Comparison of ENCODE assay signal across 1 fruit fly cellular context in genomic region chrX:2293294-2293988, dm6.
A peak's percentile ranks its signal among the peaks of the same experiment; 100 is the strongest.
TF ChIP-seq lines count a peak whose summit lies in the region.

TSS of gene CG2865 (minus strand) at chrX:2293411.

TF ChIP-seq in whole organism, embryonic, 481 proteins besides CTCF, POLR2A, EP300 and RAD21 (continued from another document):
- TF ChIP-seq NK7.1 (GFP tag; optimal IDR thresholded peaks at IDR 0.05; lab: Kevin White, UChicago): peak; percentile 90
- TF ChIP-seq CG4282 (GFP tag; optimal IDR thresholded peaks at IDR 0.05; lab: Kevin White, UChicago): peak; percentile 76
- peak; percentile 78 for TF ChIP-seq repo (GFP tag; optimal IDR thresholded peaks at IDR 0.05; lab: Kevin White, UChicago)
- peak; percentile 90 for TF ChIP-seq tio (GFP tag; optimal IDR thresholded peaks at IDR 0.05; lab: Kevin White, UChicago)
- TF ChIP-seq CG10209 (GFP tag; optimal IDR thresholded peaks at IDR 0.05; lab: Kevin White, UChicago): peak; percentile 94
- peak; percentile 83 for TF ChIP-seq Oaz (GFP tag; IDR thresholded peaks at IDR 0.05; lab: Robert Waterston, UW)
- TF ChIP-seq Max (GFP tag; optimal IDR thresholded peaks at IDR 0.05; lab: Kevin White, UChicago): peak; percentile 91
- peak; percentile 26; the same call in 1 of the 2 replicates for TF ChIP-seq Poxn (GFP tag; IDR thresholded peaks at IDR 0.05; lab: Robert Waterston, UW)
- TF ChIP-seq CG4730 (GFP tag; IDR thresholded peaks at IDR 0.05; lab: Robert Waterston, UW): peak; percentile 78
- peak; percentile 94 for TF ChIP-seq seq (GFP tag; IDR thresholded peaks at IDR 0.05; lab: Robert Waterston, UW)
- peak; percentile 97 for TF ChIP-seq Oli (tag; optimal IDR thresholded peaks at IDR 0.05; lab: Kevin White, UChicago)
- peak; percentile 64 for TF ChIP-seq CG43689 (GFP tag; IDR thresholded peaks at IDR 0.05; lab: Robert Waterston, UW)
- peak; percentile 80 for TF ChIP-seq croc (GFP tag; conservative IDR thresholded peaks at IDR 0.05; lab: Robert Waterston, UW)
- peak; percentile 36 for TF ChIP-seq zf30C (GFP tag; optimal IDR thresholded peaks at IDR 0.05; lab: Kevin White, UChicago)
- TF ChIP-seq ro (GFP tag; IDR thresholded peaks at IDR 0.05; lab: Robert Waterston, UW): no peak; the same call in 1 of the 2 replicates
- TF ChIP-seq gfzf (GFP tag; optimal IDR thresholded peaks at IDR 0.05; lab: Kevin White, UChicago): peak; percentile 6
- TF ChIP-seq CG6272 (GFP tag; IDR thresholded peaks at IDR 0.05; lab: Robert Waterston, UW): peak; percentile 68
- TF ChIP-seq jigr1 (GFP tag; IDR thresholded peaks at IDR 0.05; lab: Robert Waterston, UW): peak; percentile 69; the same call in 1 of the 3 replicates
- TF ChIP-seq ftz-f1 (GFP tag; optimal IDR thresholded peaks at IDR 0.05; lab: Kevin White, UChicago): peak; percentile 28
- peak; percentile 96 for TF ChIP-seq CHES-1-like (GFP tag; optimal IDR thresholded peaks at IDR 0.05; lab: Kevin White, UChicago)
- peak; percentile 77 for TF ChIP-seq ac (GFP tag; optimal IDR thresholded peaks at IDR 0.05; lab: Kevin White, UChicago)
- peak; percentile 84 for TF ChIP-seq ara (GFP tag; IDR thresholded peaks at IDR 0.05; lab: Robert Waterston, UW)
- peak; percentile 67 for TF ChIP-seq emc (GFP tag; optimal IDR thresholded peaks at IDR 0.05; lab: Kevin White, UChicago)
- TF ChIP-seq Atf6 (GFP tag; IDR thresholded peaks at IDR 0.05; lab: Robert Waterston, UW): peak; percentile 93
- peak; percentile 71 for TF ChIP-seq wdn (GFP tag; IDR thresholded peaks at IDR 0.05; lab: Robert Waterston, UW)
- TF ChIP-seq CG3281 (GFP tag; optimal IDR thresholded peaks at IDR 0.05; lab: Kevin White, UChicago): peak; percentile 97
- TF ChIP-seq peb (GFP tag; IDR thresholded peaks at IDR 0.05; lab: Robert Waterston, UW): peak; percentile 76
- no peak; the same call in none of the 3 replicates for TF ChIP-seq zfh1 (GFP tag; IDR thresholded peaks at IDR 0.05; lab: Robert Waterston, UW)
- TF ChIP-seq usp (GFP tag; optimal IDR thresholded peaks at IDR 0.05; lab: Kevin White, UChicago): no peak
- TF ChIP-seq CG13775 (GFP tag; optimal IDR thresholded peaks at IDR 0.05; lab: Kevin White, UChicago): peak; percentile 92
- TF ChIP-seq nerfin-1 (tag; optimal IDR thresholded peaks at IDR 0.05; lab: Kevin White, UChicago): peak; percentile 96
- TF ChIP-seq dpn (GFP tag; optimal IDR thresholded peaks at IDR 0.05; lab: Kevin White, UChicago): peak; percentile 92 to 94
- TF ChIP-seq hbn (GFP tag; IDR thresholded peaks at IDR 0.05; lab: Robert Waterston, UW; ENCODE audit: partially characterized antibody): no peak
- TF ChIP-seq btn (GFP tag; optimal IDR thresholded peaks at IDR 0.05; lab: Kevin White, UChicago): peak; percentile 68
- TF ChIP-seq Doc2 (GFP tag; IDR thresholded peaks at IDR 0.05; lab: Robert Waterston, UW): no peak
- peak; percentile 76 for TF ChIP-seq CG13123 (GFP tag; optimal IDR thresholded peaks at IDR 0.05; lab: Kevin White, UChicago)
- peak; percentile 91 for TF ChIP-seq lmd (GFP tag; IDR thresholded peaks at IDR 0.05; lab: Robert Waterston, UW)
- peak; percentile 95 for TF ChIP-seq CG17568 (GFP tag; optimal IDR thresholded peaks at IDR 0.05; lab: Kevin White, UChicago)
- peak; percentile 75 for TF ChIP-seq CG14667 (GFP tag; IDR thresholded peaks at IDR 0.05; lab: Robert Waterston, UW)
- peak; percentile 84 for TF ChIP-seq E2f1 (GFP tag; IDR thresholded peaks at IDR 0.05; lab: Robert Waterston, UW)
- TF ChIP-seq al (GFP tag; IDR thresholded peaks at IDR 0.05; lab: Robert Waterston, UW): peak; percentile 84
- peak; percentile 77; the same call in 2 of the 3 replicates for TF ChIP-seq CG2889 (GFP tag; IDR thresholded peaks at IDR 0.05; lab: Robert Waterston, UW)
- peak; percentile 85 for TF ChIP-seq klu (GFP tag; IDR thresholded peaks at IDR 0.05; lab: Robert Waterston, UW)
- peak; percentile 84 for TF ChIP-seq Mes4 (GFP tag; optimal IDR thresholded peaks at IDR 0.05; lab: Kevin White, UChicago)
- no peak for TF ChIP-seq cad (GFP tag; optimal IDR thresholded peaks at IDR 0.05; lab: Kevin White, UChicago)
- TF ChIP-seq CG2199 (GFP tag; IDR thresholded peaks at IDR 0.05; lab: Robert Waterston, UW): 0 out of 3 replicates have a peak, but pooled peaks have one; percentile 35
- peak; percentile 87 for TF ChIP-seq CG1602 (GFP tag; optimal IDR thresholded peaks at IDR 0.05; lab: Kevin White, UChicago)
- peak; percentile 52 for TF ChIP-seq Sry-δ (GFP tag; optimal IDR thresholded peaks at IDR 0.05; lab: Kevin White, UChicago)
- TF ChIP-seq disco-r (GFP tag; optimal IDR thresholded peaks at IDR 0.05; lab: Kevin White, UChicago): peak; percentile 93
- peak; percentile 57 for TF ChIP-seq CG9876 (GFP tag; optimal IDR thresholded peaks at IDR 0.05; lab: Kevin White, UChicago)
- TF ChIP-seq H2.0 (GFP tag; IDR thresholded peaks at IDR 0.05; lab: Robert Waterston, UW): peak; percentile 73
- peak; percentile 91 for TF ChIP-seq Nf-YC (tag; optimal IDR thresholded peaks at IDR 0.05; lab: Kevin White, UChicago)
- peak; percentile 74; the same call in 2 of the 3 replicates for TF ChIP-seq CG11093 (GFP tag; IDR thresholded peaks at IDR 0.05; lab: Robert Waterston, UW)
- peak; percentile 91 for TF ChIP-seq Ssrp (tag; optimal IDR thresholded peaks at IDR 0.05; lab: Kevin White, UChicago)
- peak; percentile 66 for TF ChIP-seq CG17328 (GFP tag; IDR thresholded peaks at IDR 0.05; lab: Robert Waterston, UW)
- no peak for TF ChIP-seq Elba2 (GFP tag; optimal IDR thresholded peaks at IDR 0.05; lab: Kevin White, UChicago)
- TF ChIP-seq fu2 (GFP tag; optimal IDR thresholded peaks at IDR 0.05; lab: Kevin White, UChicago): peak; percentile 79
- peak; percentile 91 for TF ChIP-seq CG4820 (GFP tag; optimal IDR thresholded peaks at IDR 0.05; lab: Kevin White, UChicago)
- peak; percentile 85 for TF ChIP-seq jing (GFP tag; optimal IDR thresholded peaks at IDR 0.05; lab: Kevin White, UChicago)
- TF ChIP-seq CG6175 (GFP tag; IDR thresholded peaks at IDR 0.05; lab: Robert Waterston, UW): peak; percentile 69; the same call in 2 of the 3 replicates
- peak; percentile 91 for TF ChIP-seq zen (tag; optimal IDR thresholded peaks at IDR 0.05; lab: Kevin White, UChicago)
- peak; percentile 77 for TF ChIP-seq CG7357 (GFP tag; IDR thresholded peaks at IDR 0.05; lab: Robert Waterston, UW)
- peak; percentile 17 for TF ChIP-seq ash1 (GFP tag; optimal IDR thresholded peaks at IDR 0.05; lab: Kevin White, UChicago)
- peak; percentile 93 for TF ChIP-seq sr (GFP tag; IDR thresholded peaks at IDR 0.05; lab: Robert Waterston, UW)
- TF ChIP-seq CG7963 (GFP tag; IDR thresholded peaks at IDR 0.05; lab: Robert Waterston, UW; ENCODE audit: partially characterized antibody): no peak
- peak; percentile 92 for TF ChIP-seq D19A (tag; optimal IDR thresholded peaks at IDR 0.05; lab: Kevin White, UChicago)
- TF ChIP-seq Sin3A (optimal IDR thresholded peaks at IDR 0.05; lab: Kevin White, UChicago): no peak
- peak; percentile 88 for TF ChIP-seq CG16815 (GFP tag; optimal IDR thresholded peaks at IDR 0.05; lab: Kevin White, UChicago)
- 0 out of 2 replicates have a peak, but pooled peaks have one; percentile 34 for TF ChIP-seq ham (GFP tag; IDR thresholded peaks at IDR 0.05; lab: Robert Waterston, UW)
- TF ChIP-seq eyg (GFP tag; optimal IDR thresholded peaks at IDR 0.05; lab: Kevin White, UChicago): peak; percentile 76
- TF ChIP-seq CG12299 (tag; optimal IDR thresholded peaks at IDR 0.05; lab: Kevin White, UChicago): peak; percentile 96
- peak; percentile 67; the same call in 1 of the 2 replicates for TF ChIP-seq Awh (GFP tag; IDR thresholded peaks at IDR 0.05; lab: Robert Waterston, UW)
- TF ChIP-seq Deaf1 (tag; optimal IDR thresholded peaks at IDR 0.05; lab: Kevin White, UChicago): peak; percentile 83
- peak; percentile 71 for TF ChIP-seq toy (GFP tag; IDR thresholded peaks at IDR 0.05; lab: Robert Waterston, UW)
- peak; percentile 83 for TF ChIP-seq CG4617 (GFP tag; optimal IDR thresholded peaks at IDR 0.05; lab: Kevin White, UChicago; ENCODE audit: borderline replicate concordance)
- peak; percentile 76 for TF ChIP-seq CG12942 (GFP tag; optimal IDR thresholded peaks at IDR 0.05; lab: Kevin White, UChicago)
- TF ChIP-seq Doc3 (GFP tag; IDR thresholded peaks at IDR 0.05; lab: Robert Waterston, UW; ENCODE audit: partially characterized antibody): no peak
- TF ChIP-seq HLH3B (GFP tag; IDR thresholded peaks at IDR 0.05; lab: Robert Waterston, UW): peak; percentile 84
- peak; percentile 28; the same call in 1 of the 2 replicates for TF ChIP-seq CG1024 (GFP tag; IDR thresholded peaks at IDR 0.05; lab: Robert Waterston, UW)
- TF ChIP-seq CG8944 (GFP tag; optimal IDR thresholded peaks at IDR 0.05; lab: Kevin White, UChicago): peak; percentile 85
- TF ChIP-seq CG15479 (GFP tag; optimal IDR thresholded peaks at IDR 0.05; lab: Kevin White, UChicago): peak; percentile 77
- TF ChIP-seq bsh (GFP tag; optimal IDR thresholded peaks at IDR 0.05; lab: Kevin White, UChicago): peak; percentile 87 to 95
- peak; percentile 49 for TF ChIP-seq CG15073 (GFP tag; optimal IDR thresholded peaks at IDR 0.05; lab: Kevin White, UChicago)
- peak; percentile 74 for TF ChIP-seq CG7928 (GFP tag; optimal IDR thresholded peaks at IDR 0.05; lab: Kevin White, UChicago)
- peak; percentile 68 for TF ChIP-seq Aef1 (GFP tag; IDR thresholded peaks at IDR 0.05; lab: Robert Waterston, UW)
- peak; percentile 98 for TF ChIP-seq CG13424 (tag; optimal IDR thresholded peaks at IDR 0.05; lab: Kevin White, UChicago)
- peak; percentile 79 for TF ChIP-seq CG10274 (GFP tag; optimal IDR thresholded peaks at IDR 0.05; lab: Kevin White, UChicago)
- TF ChIP-seq hb (GFP tag; IDR thresholded peaks at IDR 0.05; lab: Robert Waterston, UW; ENCODE audit: partially characterized antibody): no peak
- TF ChIP-seq CG1603 (tag; optimal IDR thresholded peaks at IDR 0.05; lab: Kevin White, UChicago): peak; percentile 88
- peak; percentile 95 for TF ChIP-seq CG12219 (GFP tag; optimal IDR thresholded peaks at IDR 0.05; lab: Kevin White, UChicago)
- TF ChIP-seq sens (GFP tag; lab: Kevin White, UChicago): peak; percentile 99
- TF ChIP-seq pb (GFP tag; optimal IDR thresholded peaks at IDR 0.05; lab: Kevin White, UChicago): peak; percentile 83
- TF ChIP-seq insv (GFP tag; optimal IDR thresholded peaks at IDR 0.05; lab: Kevin White, UChicago): peak; percentile 40 to 78
- TF ChIP-seq CG18011 (GFP tag; optimal IDR thresholded peaks at IDR 0.05; lab: Kevin White, UChicago): peak; percentile 80
- TF ChIP-seq Rx (GFP tag; IDR thresholded peaks at IDR 0.05; lab: Robert Waterston, UW): peak; percentile 69
- TF ChIP-seq CoRest (tag; optimal IDR thresholded peaks at IDR 0.05; lab: Kevin White, UChicago): peak; percentile 97
- TF ChIP-seq CG14965 (GFP tag; optimal IDR thresholded peaks at IDR 0.05; lab: Kevin White, UChicago; ENCODE audit: borderline replicate concordance): peak; percentile 74
- TF ChIP-seq ewg (GFP tag; optimal IDR thresholded peaks at IDR 0.05; lab: Kevin White, UChicago): peak; percentile 88
- peak; percentile 92 for TF ChIP-seq sd (tag; optimal IDR thresholded peaks at IDR 0.05; lab: Kevin White, UChicago)
- peak; percentile 90 for TF ChIP-seq CG3847 (GFP tag; IDR thresholded peaks at IDR 0.05; lab: Robert Waterston, UW)
- peak; percentile 88 for TF ChIP-seq CG8281 (tag; optimal IDR thresholded peaks at IDR 0.05; lab: Kevin White, UChicago)
- TF ChIP-seq Fer1 (GFP tag; optimal IDR thresholded peaks at IDR 0.05; lab: Kevin White, UChicago): peak; percentile 98
- TF ChIP-seq Bteb2 (GFP tag; optimal IDR thresholded peaks at IDR 0.05; lab: Kevin White, UChicago): peak; percentile 89
- TF ChIP-seq aop (GFP tag; IDR thresholded peaks at IDR 0.05; lab: Robert Waterston, UW): no peak
- peak; percentile 65; the same call in 1 of the 2 replicates for TF ChIP-seq Nf-YA (GFP tag; IDR thresholded peaks at IDR 0.05; lab: Robert Waterston, UW)
- TF ChIP-seq gsb-n (tag; optimal IDR thresholded peaks at IDR 0.05; lab: Kevin White, UChicago): peak; percentile 94
- peak; percentile 91 for TF ChIP-seq CG9609 (GFP tag; optimal IDR thresholded peaks at IDR 0.05; lab: Kevin White, UChicago)
- TF ChIP-seq CG9817 (tag; optimal IDR thresholded peaks at IDR 0.05; lab: Kevin White, UChicago): peak; percentile 93
- TF ChIP-seq CG15601 (tag; optimal IDR thresholded peaks at IDR 0.05; lab: Kevin White, UChicago): peak; percentile 95
- peak; percentile 37 for TF ChIP-seq CG17912 (GFP tag; optimal IDR thresholded peaks at IDR 0.05; lab: Kevin White, UChicago)
- no peak for TF ChIP-seq Hr39 (optimal IDR thresholded peaks at IDR 0.05; lab: Kevin White, UChicago)
- peak; percentile 77 for TF ChIP-seq ems (GFP tag; optimal IDR thresholded peaks at IDR 0.05; lab: Kevin White, UChicago)
- TF ChIP-seq so (GFP tag; IDR thresholded peaks at IDR 0.05; lab: Robert Waterston, UW): peak; percentile 90
- TF ChIP-seq HLH54F (GFP tag; optimal IDR thresholded peaks at IDR 0.05; lab: Kevin White, UChicago): peak; percentile 92
- peak; percentile 84 for TF ChIP-seq CG18476 (GFP tag; optimal IDR thresholded peaks at IDR 0.05; lab: Kevin White, UChicago)
- peak; percentile 94 for TF ChIP-seq gro (GFP tag; optimal IDR thresholded peaks at IDR 0.05; lab: Kevin White, UChicago)
- TF ChIP-seq Trl (optimal IDR thresholded peaks at IDR 0.05; lab: Kevin White, UChicago): peak; percentile 91
- peak; percentile 91 for TF ChIP-seq Trl (GFP tag; optimal IDR thresholded peaks at IDR 0.05; lab: Kevin White, UChicago)
- peak; percentile 26; the same call in 1 of the 3 replicates for TF ChIP-seq knrl (GFP tag; IDR thresholded peaks at IDR 0.05; lab: Robert Waterston, UW; ENCODE audit: partially characterized antibody)
- peak; percentile 95 for TF ChIP-seq run (tag; optimal IDR thresholded peaks at IDR 0.05; lab: Kevin White, UChicago)
- TF ChIP-seq CG4328 (GFP tag; optimal IDR thresholded peaks at IDR 0.05; lab: Kevin White, UChicago): peak; percentile 95
